Comparison of ENCODE assay signal across 4 fruit fly cellular contexts in the genomic region with DNA sequence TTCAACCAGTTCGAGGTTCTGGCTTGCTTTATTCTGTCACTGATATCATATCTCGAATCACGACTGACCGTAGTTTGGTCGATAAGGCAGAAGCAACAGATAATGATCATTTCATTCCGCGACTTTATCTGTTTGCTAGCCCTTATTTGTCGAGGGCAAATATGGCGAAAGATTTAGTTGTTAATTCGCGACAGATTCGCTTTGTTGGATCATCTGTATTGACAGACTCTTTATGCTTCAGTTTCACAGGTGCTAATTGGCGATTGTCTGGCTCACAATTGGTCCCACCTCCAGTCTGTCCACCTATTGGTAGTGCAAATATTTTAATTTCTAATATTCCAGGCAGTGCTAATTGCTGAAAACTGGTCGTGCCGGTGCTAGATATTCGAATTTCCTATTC.
TF ChIP-seq lines count a peak whose summit lies in the region.

No protein-coding gene starts in this region.

TF ChIP-seq in whole organism, adult, 20 proteins besides CTCF, POLR2A, EP300 and RAD21 (continued from another document):
- TF ChIP-seq cic (GFP tag; optimal IDR thresholded peaks at IDR 0.05; lab: Kevin White, UChicago): peak; percentile 84
- peak; percentile 71 for TF ChIP-seq ovo (GFP tag; optimal IDR thresholded peaks at IDR 0.05; lab: Kevin White, UChicago)
- TF ChIP-seq cnc (optimal IDR thresholded peaks at IDR 0.05; lab: Kevin White, UChicago): no peak
TF ChIP-seq in whole organism, adult: peak in this region for 17.

TF ChIP-seq in whole organism, embryonic, 481 proteins besides CTCF, POLR2A, EP300 and RAD21 (continued from another document and continues in another):
- TF ChIP-seq CG12071 (GFP tag; optimal IDR thresholded peaks at IDR 0.05; lab: Kevin White, UChicago): peak; percentile 51
- no peak for TF ChIP-seq CG6175 (GFP tag; IDR thresholded peaks at IDR 0.05; lab: Robert Waterston, UW)
- TF ChIP-seq btn (GFP tag; optimal IDR thresholded peaks at IDR 0.05; lab: Kevin White, UChicago): no peak
- peak; percentile 66 for TF ChIP-seq Hmr (GFP tag; optimal IDR thresholded peaks at IDR 0.05; lab: Kevin White, UChicago)
- no peak for TF ChIP-seq CG17359 (tag; optimal IDR thresholded peaks at IDR 0.05; lab: Kevin White, UChicago)
- no peak for TF ChIP-seq tup (GFP tag; optimal IDR thresholded peaks at IDR 0.05; lab: Kevin White, UChicago)
- peak; percentile 56 for TF ChIP-seq sens (GFP tag; lab: Kevin White, UChicago)
- TF ChIP-seq bsh (GFP tag; optimal IDR thresholded peaks at IDR 0.05; lab: Kevin White, UChicago): no peak
- TF ChIP-seq gcm2 (GFP tag; optimal IDR thresholded peaks at IDR 0.05; lab: Kevin White, UChicago): no peak
- 0 out of 2 replicates have a peak, but pooled peaks have one; percentile 32 for TF ChIP-seq seq (GFP tag; IDR thresholded peaks at IDR 0.05; lab: Robert Waterston, UW)
- TF ChIP-seq Trl (optimal IDR thresholded peaks at IDR 0.05; lab: Kevin White, UChicago): no peak
- peak; percentile 5 for TF ChIP-seq Trl (GFP tag; optimal IDR thresholded peaks at IDR 0.05; lab: Kevin White, UChicago)
- TF ChIP-seq E2f2 (GFP tag; IDR thresholded peaks at IDR 0.05; lab: Robert Waterston, UW): no peak
- TF ChIP-seq schlank (tag; optimal IDR thresholded peaks at IDR 0.05; lab: Kevin White, UChicago): peak; percentile 24
- no peak for TF ChIP-seq CG1603 (tag; optimal IDR thresholded peaks at IDR 0.05; lab: Kevin White, UChicago)
- TF ChIP-seq CG6813 (GFP tag; optimal IDR thresholded peaks at IDR 0.05; lab: Kevin White, UChicago): peak; percentile 30
- TF ChIP-seq CG9817 (tag; optimal IDR thresholded peaks at IDR 0.05; lab: Kevin White, UChicago): peak; percentile 10
- peak; percentile 54 for TF ChIP-seq mirr (GFP tag; optimal IDR thresholded peaks at IDR 0.05; lab: Kevin White, UChicago)
- no peak for TF ChIP-seq al (GFP tag; IDR thresholded peaks at IDR 0.05; lab: Robert Waterston, UW)
- TF ChIP-seq C15 (GFP tag; IDR thresholded peaks at IDR 0.05; lab: Robert Waterston, UW): no peak
- TF ChIP-seq maf-S (GFP tag; optimal IDR thresholded peaks at IDR 0.05; lab: Kevin White, UChicago): no peak
- no peak for TF ChIP-seq CG3407 (GFP tag; optimal IDR thresholded peaks at IDR 0.05; lab: Kevin White, UChicago)
- TF ChIP-seq CG15514 (GFP tag; optimal IDR thresholded peaks at IDR 0.05; lab: Kevin White, UChicago): peak; percentile 45
- TF ChIP-seq sd (tag; optimal IDR thresholded peaks at IDR 0.05; lab: Kevin White, UChicago): no peak
- no peak for TF ChIP-seq CG30020 (tag; optimal IDR thresholded peaks at IDR 0.05; lab: Kevin White, UChicago)
- TF ChIP-seq CG16813 (GFP tag; IDR thresholded peaks at IDR 0.05; lab: Robert Waterston, UW; ENCODE audit: partially characterized antibody): no peak
- no peak for TF ChIP-seq CG10565 (GFP tag; optimal IDR thresholded peaks at IDR 0.05; lab: Kevin White, UChicago)
- TF ChIP-seq ash1 (GFP tag; optimal IDR thresholded peaks at IDR 0.05; lab: Kevin White, UChicago): no peak
- TF ChIP-seq CG11723 (GFP tag; optimal IDR thresholded peaks at IDR 0.05; lab: Kevin White, UChicago): no peak
- TF ChIP-seq CG14965 (GFP tag; optimal IDR thresholded peaks at IDR 0.05; lab: Kevin White, UChicago; ENCODE audit: borderline replicate concordance): no peak
- TF ChIP-seq Kr (GFP tag; optimal IDR thresholded peaks at IDR 0.05; lab: Kevin White, UChicago): no peak
- no peak for TF ChIP-seq MTF-1 (GFP tag; optimal IDR thresholded peaks at IDR 0.05; lab: Kevin White, UChicago; ENCODE audit: borderline replicate concordance)
- TF ChIP-seq Hr3 (GFP tag; optimal IDR thresholded peaks at IDR 0.05; lab: Kevin White, UChicago): no peak
- no peak for TF ChIP-seq so (GFP tag; IDR thresholded peaks at IDR 0.05; lab: Robert Waterston, UW)
- TF ChIP-seq CG9932 (GFP tag; IDR thresholded peaks at IDR 0.05; lab: Robert Waterston, UW): peak; percentile 29; the same call in 1 of the 2 replicates
- TF ChIP-seq CG18262 (tag; optimal IDR thresholded peaks at IDR 0.05; lab: Kevin White, UChicago): no peak
- no peak for TF ChIP-seq lab (GFP tag; optimal IDR thresholded peaks at IDR 0.05; lab: Kevin White, UChicago)
- TF ChIP-seq wdn (GFP tag; IDR thresholded peaks at IDR 0.05; lab: Robert Waterston, UW): no peak
- TF ChIP-seq unc-4 (GFP tag; IDR thresholded peaks at IDR 0.05; lab: Robert Waterston, UW; ENCODE audit: partially characterized antibody): no peak
- TF ChIP-seq CG6765 (GFP tag; optimal IDR thresholded peaks at IDR 0.05; lab: Kevin White, UChicago): peak; percentile 48
- no peak for TF ChIP-seq CG17568 (GFP tag; optimal IDR thresholded peaks at IDR 0.05; lab: Kevin White, UChicago)
- peak; percentile 56 for TF ChIP-seq caup (GFP tag; optimal IDR thresholded peaks at IDR 0.05; lab: Kevin White, UChicago; ENCODE audit: severe bottlenecking)

TF ChIP-seq in whole organism, prepupa, 60 proteins besides CTCF, POLR2A, EP300 and RAD21 (continued from another document):
- peak in 1 of 2 experiments; percentile 87 for TF ChIP-seq ss (GFP tag; optimal IDR thresholded peaks at IDR 0.05; lab: Kevin White, UChicago)
- peak; percentile 25 for TF ChIP-seq Smox (GFP tag; optimal IDR thresholded peaks at IDR 0.05; lab: Kevin White, UChicago)
- peak; percentile 28 for TF ChIP-seq achi (GFP tag; optimal IDR thresholded peaks at IDR 0.05; lab: Kevin White, UChicago)
- TF ChIP-seq Eip75B (GFP tag; optimal IDR thresholded peaks at IDR 0.05; lab: Kevin White, UChicago): peak; percentile 50
- peak; percentile 36 for TF ChIP-seq Met (GFP tag; optimal IDR thresholded peaks at IDR 0.05; lab: Kevin White, UChicago)
- TF ChIP-seq Sox102F (GFP tag; optimal IDR thresholded peaks at IDR 0.05; lab: Kevin White, UChicago): no peak
- peak; percentile 46 for TF ChIP-seq net (GFP tag; optimal IDR thresholded peaks at IDR 0.05; lab: Kevin White, UChicago)
- no peak for TF ChIP-seq Ets96B (tag; optimal IDR thresholded peaks at IDR 0.05; lab: Kevin White, UChicago)
- TF ChIP-seq salr (GFP tag; optimal IDR thresholded peaks at IDR 0.05; lab: Kevin White, UChicago): peak in 1 of 2 experiments; percentile 45
- peak; percentile 42 for TF ChIP-seq CG34406 (GFP tag; optimal IDR thresholded peaks at IDR 0.05; lab: Kevin White, UChicago)
- TF ChIP-seq pdm3 (GFP tag; optimal IDR thresholded peaks at IDR 0.05; lab: Kevin White, UChicago): peak; percentile 36
- TF ChIP-seq CG9139 (GFP tag; optimal IDR thresholded peaks at IDR 0.05; lab: Kevin White, UChicago): peak; percentile 32
- peak; percentile 33 for TF ChIP-seq fd59A (GFP tag; optimal IDR thresholded peaks at IDR 0.05; lab: Kevin White, UChicago)
- peak; percentile 21 for TF ChIP-seq CG16779 (tag; optimal IDR thresholded peaks at IDR 0.05; lab: Kevin White, UChicago)
- TF ChIP-seq svp (GFP tag; lab: Kevin White, UChicago): no peak
- TF ChIP-seq CG10631 (GFP tag; optimal IDR thresholded peaks at IDR 0.05; lab: Kevin White, UChicago): peak; percentile 55
- TF ChIP-seq acj6 (GFP tag; optimal IDR thresholded peaks at IDR 0.05; lab: Kevin White, UChicago): no peak
- no peak for TF ChIP-seq dsx (GFP tag; optimal IDR thresholded peaks at IDR 0.05; lab: Kevin White, UChicago; ENCODE audit: poor library complexity, severe bottlenecking)
- TF ChIP-seq CG6163 (GFP tag; IDR thresholded peaks at IDR 0.05; lab: Robert Waterston, UW): no peak; the same call in 1 of the 3 replicates
- TF ChIP-seq CG6854 (GFP tag; optimal IDR thresholded peaks at IDR 0.05; lab: Kevin White, UChicago): no peak
- no peak for TF ChIP-seq CG3919 (GFP tag; optimal IDR thresholded peaks at IDR 0.05; lab: Kevin White, UChicago)
- TF ChIP-seq Ets21C (GFP tag; optimal IDR thresholded peaks at IDR 0.05; lab: Kevin White, UChicago): no peak
- no peak for TF ChIP-seq CG8119 (GFP tag; IDR thresholded peaks at IDR 0.05; lab: Robert Waterston, UW)
- no peak for TF ChIP-seq Eip93F (GFP tag; optimal IDR thresholded peaks at IDR 0.05; lab: Kevin White, UChicago)
- TF ChIP-seq CG8632 (GFP tag; optimal IDR thresholded peaks at IDR 0.05; lab: Kevin White, UChicago): peak; percentile 52
- peak; percentile 79 for TF ChIP-seq fkh (GFP tag; optimal IDR thresholded peaks at IDR 0.05; lab: Kevin White, UChicago)
TF ChIP-seq in whole organism, prepupa: peak in this region for 21.

TF ChIP-seq in whole organism, wandering third instar larva, 38 proteins besides CTCF, POLR2A, EP300 and RAD21 (continued from another document):
- TF ChIP-seq Hnf4 (GFP tag; optimal IDR thresholded peaks at IDR 0.05; lab: Kevin White, UChicago) (no peak), Hr78 (GFP tag; optimal IDR thresholded peaks at IDR 0.05; lab: Kevin White, UChicago) (no peak), usp (GFP tag; optimal IDR thresholded peaks at IDR 0.05; lab: Kevin White, UChicago) (no peak), dl (GFP tag; optimal IDR thresholded peaks at IDR 0.05; lab: Kevin White, UChicago; ENCODE audit: insufficient read depth in 1 of 2, partially characterized antibody in 2 of 2) (no peak), Dfd (GFP tag; optimal IDR thresholded peaks at IDR 0.05; lab: Kevin White, UChicago) (no peak), psq (GFP tag; optimal IDR thresholded peaks at IDR 0.05; lab: Kevin White, UChicago) (no peak), Myc (optimal IDR thresholded peaks at IDR 0.05; lab: Kevin White, UChicago) (no peak), h (GFP tag; optimal IDR thresholded peaks at IDR 0.05; lab: Kevin White, UChicago) (peak; percentile 50), fru (GFP tag; optimal IDR thresholded peaks at IDR 0.05; lab: Kevin White, UChicago) (no peak)
